Fruit fly (Drosophila melanogaster) S2 (cell line): ENCODE results near the gene CG33920.

Experiments
- CG8478 ChIP-seq: fragments of >200 bp; optimal IDR thresholded peaks from 2 replicates; lab custom pipeline; 2018
- CTCF ChIP-seq, 2 experiments: fragments of >200 bp; optimal IDR thresholded peaks; 2 replicates each; lab custom pipeline; 2018

DNA sequence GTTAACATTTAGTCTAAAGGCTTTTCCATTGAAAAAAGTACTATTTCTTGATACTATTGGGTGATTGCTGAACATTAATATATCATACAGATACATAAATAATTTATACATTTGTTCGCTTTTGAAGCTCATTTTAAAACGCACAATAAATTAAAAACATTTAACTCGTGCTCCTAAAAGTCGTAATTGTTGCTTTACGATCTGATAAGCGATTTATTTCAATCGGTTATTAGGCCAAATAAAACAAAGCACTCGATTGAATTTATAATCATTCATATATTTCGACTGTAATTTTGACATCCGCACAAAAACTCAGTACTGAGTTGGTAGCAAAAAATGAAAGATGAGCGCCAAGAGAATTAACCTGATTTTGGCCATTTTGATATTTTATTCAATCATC, 9.9 kb downstream of the CG33920 start, which contains the start of gene CG33773:
- TF ChIP-seq CTCF (optimal IDR thresholded peaks at IDR 0.05; lab: Kevin White, UChicago) (no peak), CG8478 (lab: Kevin White, UChicago) (no peak)
